Worm (Caenorhabditis elegans) whole organism, L1 larva: ENCODE data around the gene npr-5.

Source experiments
- ceh-90 ChIP-seq: sonication (generic microtip); optimal IDR thresholded peaks from 2 replicates; lab custom pipeline; 2016; ENCODE audit warnings: missing genetic modification characterization, missing compliant biosample characterization
- egl-27 ChIP-seq, 2 experiments: fragments of 150-350 bp in 1 of 2; sonication (generic microtip); optimal IDR thresholded peaks; 3 replicates each; lab custom pipeline; 2017 to 2018; ENCODE audit warnings: missing biosample characterization in 2 of 2, missing genetic modification characterization in 2 of 2, missing genetic modification reagents in 2 of 2
- isw-1 ChIP-seq: fragments of 200-800 bp; sonication (Bioruptor generic); IDR thresholded peaks from 2 replicates; pipeline ENCODE4 v1.3.6; 2022; ENCODE audit warnings: missing genetic modification characterization, missing compliant biosample characterization
- lin-13 ChIP-seq: fragments of 150-350 bp; optimal IDR thresholded peaks from 2 replicates; lab custom pipeline; 2014; ENCODE audit warnings: missing biosample characterization, missing genetic modification reagents, missing genetic modification characterization
- lin-15B ChIP-seq: fragments of 150-350 bp; sonication (generic microtip); optimal IDR thresholded peaks from 3 replicates; lab custom pipeline; 2014; ENCODE audit warnings: missing biosample characterization, missing genetic modification characterization
- nhr-77 ChIP-seq: fragments of 150-350 bp; optimal IDR thresholded peaks from 2 replicates; lab custom pipeline; 2014; ENCODE audit warnings: missing biosample characterization, missing genetic modification characterization
- nhr-84 ChIP-seq: sonication (generic microtip); optimal IDR thresholded peaks from 2 replicates; lab custom pipeline; 2017; ENCODE audit warnings: missing biosample characterization, missing genetic modification characterization
- pqm-1 ChIP-seq: sonication (generic microtip); optimal IDR thresholded peaks from 3 replicates; lab custom pipeline; 2017; ENCODE audit warnings: missing biosample characterization, missing genetic modification characterization
- sptf-1 ChIP-seq: fragments of 150-350 bp; optimal IDR thresholded peaks from 2 replicates; lab custom pipeline; 2014; ENCODE audit warnings: missing biosample characterization, missing genetic modification characterization
- ztf-4 ChIP-seq: fragments of 150-350 bp; optimal IDR thresholded peaks from 2 replicates; lab custom pipeline; 2014; ENCODE audit warnings: missing biosample characterization, missing genetic modification characterization

ce11 chrV:240287-240686, 41.2 kb downstream of the npr-5 start, which contains the start of gene txt-2:
- TF ChIP-seq lin-15B (tag; lab: Kevin White, UChicago) (no peak), isw-1 (GFP tag; lab: Robert Waterston, UW) (no peak), nhr-84 (no peak), sptf-1 (tag; lab: Kevin White, UChicago) (no peak), pqm-1 (no peak), egl-27 (tag; optimal IDR thresholded peaks at IDR 0.05; lab: Kevin White, UChicago) (no peak), ztf-4 (tag; lab: Kevin White, UChicago) (no peak), ceh-90 (tag; lab: Kevin White, UChicago) (no peak), lin-13 (GFP tag; lab: Kevin White, UChicago) (no peak), nhr-77 (no peak)
